Fruit fly (Drosophila melanogaster): Measurements from ENCODE around the gene CG17159.

- no peak for TF ChIP-seq Clk (GFP tag; optimal IDR thresholded peaks at IDR 0.05)
- TF ChIP-seq ovo (GFP tag; optimal IDR thresholded peaks at IDR 0.05), result no peak
- TF ChIP-seq bab1 (GFP tag; optimal IDR thresholded peaks at IDR 0.05), result no peak
- TF ChIP-seq Crg-1 (GFP tag; optimal IDR thresholded peaks at IDR 0.05), result no peak
- no peak for TF ChIP-seq Hr96 (GFP tag; optimal IDR thresholded peaks at IDR 0.05)
- no peak for TF ChIP-seq cic (GFP tag; optimal IDR thresholded peaks at IDR 0.05)
- TF ChIP-seq CG11617 (GFP tag; optimal IDR thresholded peaks at IDR 0.05), result no peak
- TF ChIP-seq kay (GFP tag; ENCODE audit: borderline replicate concordance), result peak; percentile 63
Measured at dm6 chrX:23082407-23082905, 10.0 kb downstream of the CG17159 start, which contains the start of the genes CG17163 and CG17168.
